In the genomic region with DNA sequence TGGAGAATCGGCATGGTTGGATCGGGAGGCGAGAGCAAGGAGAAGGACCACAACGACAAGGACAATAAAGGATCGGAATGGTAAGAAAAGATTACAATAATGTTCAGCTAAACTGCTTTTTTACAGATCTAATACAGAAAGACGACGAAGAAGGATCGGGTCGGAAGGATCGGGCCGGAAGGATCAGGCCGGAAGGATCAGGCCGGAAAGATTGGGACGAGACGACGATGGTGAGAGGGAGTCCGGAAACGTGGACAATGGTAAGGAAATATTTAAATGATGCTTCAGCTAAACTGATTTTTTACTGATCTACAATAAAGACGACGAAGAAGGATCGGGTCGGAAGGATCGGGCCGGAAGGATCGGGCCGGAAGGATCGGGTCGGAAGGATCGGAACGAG, we compare ENCODE assay signal across 3 worm cellular contexts.
TF ChIP-seq lines count a peak whose summit lies in the region.

No protein-coding gene starts in this region.

TF ChIP-seq in whole organism, L4 larva, 104 proteins besides CTCF, POLR2A, EP300 and RAD21:
- TF ChIP-seq Y105C5A.15 (GFP tag; IDR thresholded peaks at IDR 0.05; lab: Robert Waterston, UW) (0 out of 2 replicates have a peak, but pooled peaks have one; percentile 53), dmd-8 (GFP tag; IDR thresholded peaks at IDR 0.05; lab: Robert Waterston, UW) (peak; percentile 62; the same call in 1 of the 2 replicates), set-16 (GFP tag; IDR thresholded peaks at IDR 0.05; lab: Robert Waterston, UW) (peak; percentile 74)

TF ChIP-seq in whole organism, midembryonic, 9 proteins besides CTCF, POLR2A, EP300 and RAD21:
- 0 out of 2 replicates have a peak, but pooled peaks have one; percentile 11 for TF ChIP-seq flt-1 (GFP tag; IDR thresholded peaks at IDR 0.05; lab: Robert Waterston, UW)
- 0 out of 2 replicates have a peak, but pooled peaks have one; percentile 49 for TF ChIP-seq klf-2 (GFP tag; conservative IDR thresholded peaks at IDR 0.05; lab: Robert Waterston, UW)
TF ChIP-seq in whole organism, midembryonic: peak in this region for 2; not testable (repeated sequence) for 7.

TF ChIP-seq in whole organism, young adult, 124 proteins besides CTCF, POLR2A, EP300 and RAD21:
- 0 out of 2 replicates have a peak, but pooled peaks have one; percentile 10 for TF ChIP-seq K11D2.4 (GFP tag; IDR thresholded peaks at IDR 0.05; lab: Robert Waterston, UW)
- TF ChIP-seq dox-1 (GFP tag; IDR thresholded peaks at IDR 0.05; lab: Robert Waterston, UW), result peak; percentile 51
- 0 out of 2 replicates have a peak, but pooled peaks have one; percentile 33 for TF ChIP-seq aptf-2 (GFP tag; conservative IDR thresholded peaks at IDR 0.05; lab: Robert Waterston, UW)
- 0 out of 2 replicates have a peak, but pooled peaks have one; percentile 3 for TF ChIP-seq ztf-25 (GFP tag; IDR thresholded peaks at IDR 0.05; lab: Robert Waterston, UW)
- 0 out of 2 replicates have a peak, but pooled peaks have one; percentile 43 for TF ChIP-seq Y79H2A.3 (GFP tag; conservative IDR thresholded peaks at IDR 0.05; lab: Robert Waterston, UW)
